Worm (Caenorhabditis elegans): ENCODE measurements around the gene R02E4.1.

- TF ChIP-seq him-1 (tag; optimal IDR thresholded peaks at IDR 0.05), result no peak
- TF ChIP-seq dao-5 (tag; optimal IDR thresholded peaks at IDR 0.05), result no peak
Observed at ce11 chrX:4148449-4149031, 44.2 kb upstream of the R02E4.1 start.
